Worm (Caenorhabditis elegans) whole organism, L3 larva: Measurements from ENCODE around the gene Y66A7A.7.

Source experiments
- R02D3.7 ChIP-seq: fragments of 150-350 bp; optimal IDR thresholded peaks from 2 replicates; lab custom pipeline; 2014; ENCODE audit warnings: missing biosample characterization, missing genetic modification characterization
- ZK546.5 ChIP-seq: sonication (generic microtip); optimal IDR thresholded peaks from 2 replicates; lab custom pipeline; 2017; ENCODE audit warnings: missing biosample characterization, missing genetic modification characterization
- aly-2 ChIP-seq: fragments of 150-350 bp; optimal IDR thresholded peaks from 2 replicates; lab custom pipeline; 2014; ENCODE audit warnings: missing biosample characterization, missing genetic modification characterization
- ama-1 ChIP-seq: fragments of 150-350 bp; optimal IDR thresholded peaks from 2 replicates; lab custom pipeline; 2018
- ceh-16 ChIP-seq: sonication (generic microtip); optimal IDR thresholded peaks from 2 replicates; lab custom pipeline; 2017; ENCODE audit warnings: missing biosample characterization, missing genetic modification characterization
- ceh-28 ChIP-seq: fragments of 150-350 bp; optimal IDR thresholded peaks from 2 replicates; lab custom pipeline; 2014; ENCODE audit warnings: missing biosample characterization, missing genetic modification reagents, missing genetic modification characterization
- ceh-82 ChIP-seq: fragments of 150-350 bp; optimal IDR thresholded peaks from 2 replicates; lab custom pipeline; 2014; ENCODE audit warnings: missing biosample characterization, missing genetic modification characterization
- ceh-9 ChIP-seq: sonication (generic microtip); optimal IDR thresholded peaks from 2 replicates; lab custom pipeline; 2018; ENCODE audit warnings: missing biosample characterization, missing genetic modification characterization
- egl-27 ChIP-seq: sonication (generic microtip); optimal IDR thresholded peaks from 4 replicates; lab custom pipeline; 2017; ENCODE audit warnings: missing biosample characterization, missing genetic modification reagents, missing genetic modification characterization
- egl-5 ChIP-seq: fragments of 150-350 bp; optimal IDR thresholded peaks from 2 replicates; lab custom pipeline; 2017; ENCODE audit warnings: missing biosample characterization, missing genetic modification reagents, missing genetic modification characterization, inconsistent platforms
- elt-3 ChIP-seq, 3 experiments: fragments of 150-350 bp in 1 of 3; sonication (generic microtip) in 2 of 3; optimal IDR thresholded peaks; 2 replicates in 2 of 3; 4 replicates in 1 of 3; lab custom pipeline; 2014 to 2017; ENCODE audit warnings: missing biosample characterization in 3 of 3, missing genetic modification characterization in 3 of 3
- fkh-10 ChIP-seq: sonication (generic microtip); optimal IDR thresholded peaks from 2 replicates; lab custom pipeline; 2017; ENCODE audit warnings: missing biosample characterization, missing genetic modification reagents, missing genetic modification characterization
- fkh-2 ChIP-seq: fragments of 150-350 bp; optimal IDR thresholded peaks from 2 replicates; lab custom pipeline; 2014; ENCODE audit warnings: missing biosample characterization, missing genetic modification reagents, missing genetic modification characterization
- hmg-11 ChIP-seq: sonication (generic microtip); optimal IDR thresholded peaks from 2 replicates; lab custom pipeline; 2016; ENCODE audit warnings: missing genetic modification characterization, missing compliant biosample characterization
- jun-1 ChIP-seq: fragments of 150-350 bp; optimal IDR thresholded peaks from 2 replicates; lab custom pipeline; 2014; ENCODE audit warnings: missing biosample characterization, missing genetic modification reagents, missing genetic modification characterization
- lin-39 ChIP-seq: fragments of 150-350 bp; optimal IDR thresholded peaks from 2 replicates; lab custom pipeline; 2018; ENCODE audit warnings: missing biosample characterization, missing genetic modification reagents, missing genetic modification characterization
- lsy-12 ChIP-seq: sonication (generic microtip); optimal IDR thresholded peaks from 2 replicates; lab custom pipeline; 2016; ENCODE audit warnings: mild to moderate bottlenecking, missing genetic modification characterization, missing compliant biosample characterization
- mdl-1 ChIP-seq: fragments of 150-350 bp; optimal IDR thresholded peaks from 2 replicates; lab custom pipeline; 2014; ENCODE audit warnings: missing biosample characterization, missing genetic modification characterization
- mml-1 ChIP-seq: fragments of 150-350 bp; sonication (generic microtip); optimal IDR thresholded peaks from 3 replicates; lab custom pipeline; 2014; ENCODE audit warnings: missing biosample characterization, missing genetic modification characterization
- nfya-1 ChIP-seq: sonication (generic microtip); optimal IDR thresholded peaks from 2 replicates; lab custom pipeline; 2017; ENCODE audit warnings: missing genetic modification characterization, mild to moderate bottlenecking, missing compliant biosample characterization, antibody characterized with exemption, moderate library complexity; ENCODE audit not compliant: insufficient read depth
- nhr-11 ChIP-seq: fragments of 150-350 bp; optimal IDR thresholded peaks from 2 replicates; lab custom pipeline; 2014; ENCODE audit warnings: missing biosample characterization, missing genetic modification characterization
- nhr-12 ChIP-seq: fragments of 150-350 bp; optimal IDR thresholded peaks from 2 replicates; lab custom pipeline; 2014; ENCODE audit warnings: missing biosample characterization, missing genetic modification characterization
- nhr-237 ChIP-seq: fragments of 150-350 bp; optimal IDR thresholded peaks from 2 replicates; lab custom pipeline; 2014; ENCODE audit warnings: missing biosample characterization, missing genetic modification characterization
- nhr-25 ChIP-seq: sonication (generic microtip); optimal IDR thresholded peaks from 2 replicates; lab custom pipeline; 2017; ENCODE audit warnings: missing biosample characterization, missing genetic modification characterization
- nhr-28 ChIP-seq: fragments of 150-350 bp; optimal IDR thresholded peaks from 2 replicates; lab custom pipeline; 2014; ENCODE audit warnings: missing biosample characterization, missing genetic modification characterization
- nhr-43 ChIP-seq: sonication (generic microtip); optimal IDR thresholded peaks from 2 replicates; lab custom pipeline; 2016; ENCODE audit warnings: mild to moderate bottlenecking, missing genetic modification characterization, missing compliant biosample characterization; ENCODE audit not compliant: poor library complexity, severe bottlenecking
- nhr-67 ChIP-seq: fragments of 150-350 bp; optimal IDR thresholded peaks from 2 replicates; lab custom pipeline; 2014; ENCODE audit warnings: missing biosample characterization, missing genetic modification characterization
- nhr-77 ChIP-seq: fragments of 150-350 bp; optimal IDR thresholded peaks from 2 replicates; lab custom pipeline; 2014; ENCODE audit warnings: missing biosample characterization, missing genetic modification characterization
- pha-4 ChIP-seq: fragments of 150-350 bp; optimal IDR thresholded peaks from 2 replicates; lab custom pipeline; 2014; ENCODE audit warnings: missing biosample characterization, missing genetic modification reagents, missing genetic modification characterization
- pqm-1 ChIP-seq: fragments of 150-350 bp; optimal IDR thresholded peaks from 2 replicates; lab custom pipeline; 2017; ENCODE audit warnings: missing biosample characterization, missing genetic modification characterization, inconsistent platforms
- sea-2 ChIP-seq: fragments of 150-350 bp; sonication (generic microtip); optimal IDR thresholded peaks from 4 replicates; lab custom pipeline; 2014; ENCODE audit warnings: missing biosample characterization, missing genetic modification reagents, missing genetic modification characterization
- skn-1 ChIP-seq: fragments of 150-350 bp; optimal IDR thresholded peaks from 2 replicates; lab custom pipeline; 2014; ENCODE audit warnings: missing biosample characterization, missing genetic modification characterization
- snpc-4 ChIP-seq: fragments of 150-350 bp; optimal IDR thresholded peaks from 2 replicates; lab custom pipeline; 2014; ENCODE audit warnings: missing biosample characterization, missing genetic modification characterization
- unc-39 ChIP-seq: sonication (generic microtip); optimal IDR thresholded peaks from 4 replicates; lab custom pipeline; 2017; ENCODE audit warnings: missing biosample characterization, missing genetic modification characterization
- unc-62 ChIP-seq: fragments of 150-350 bp; sonication (generic microtip); optimal IDR thresholded peaks from 4 replicates; lab custom pipeline; 2014; ENCODE audit warnings: missing biosample characterization, missing genetic modification reagents, missing genetic modification characterization
- zag-1 ChIP-seq: fragments of 150-350 bp; optimal IDR thresholded peaks from 2 replicates; lab custom pipeline; 2014; ENCODE audit warnings: missing biosample characterization, missing genetic modification characterization
- ztf-11 ChIP-seq: fragments of 150-350 bp; optimal IDR thresholded peaks from 2 replicates; lab custom pipeline; 2014; ENCODE audit warnings: missing biosample characterization, missing genetic modification characterization
- ztf-4 ChIP-seq: fragments of 150-350 bp; optimal IDR thresholded peaks from 2 replicates; lab custom pipeline; 2014; ENCODE audit warnings: missing biosample characterization, missing genetic modification characterization

Gene Y66A7A.7

ce11 chrIII:11629354-11629753, at the start of gene Y66A7A.7:
Gene Y66A7A.7 (minus strand): TSS chrIII:11629454.
- TF ChIP-seq ceh-28, result no peak

ce11 chrIII:11669008-11669407, 39.8 kb upstream of the Y66A7A.7 start:
- TF ChIP-seq ztf-4 (tag; lab: Kevin White, UChicago) (no peak), ceh-82 (tag; lab: Kevin White, UChicago) (no peak)

- no peak for TF ChIP-seq ceh-82 (tag; lab: Kevin White, UChicago)
- TF ChIP-seq nhr-12 (tag; lab: Kevin White, UChicago), result no peak
- TF ChIP-seq ceh-16 (tag; lab: Kevin White, UChicago), result no peak
- no peak for TF ChIP-seq snpc-4 (tag; lab: Kevin White, UChicago)
- TF ChIP-seq mml-1, result no peak
- no peak for TF ChIP-seq mdl-1 (tag; lab: Kevin White, UChicago)
- TF ChIP-seq skn-1, result no peak
Observed at ce11 chrIII:11666819-11667218, 37.6 kb upstream of the Y66A7A.7 start.

DNA sequence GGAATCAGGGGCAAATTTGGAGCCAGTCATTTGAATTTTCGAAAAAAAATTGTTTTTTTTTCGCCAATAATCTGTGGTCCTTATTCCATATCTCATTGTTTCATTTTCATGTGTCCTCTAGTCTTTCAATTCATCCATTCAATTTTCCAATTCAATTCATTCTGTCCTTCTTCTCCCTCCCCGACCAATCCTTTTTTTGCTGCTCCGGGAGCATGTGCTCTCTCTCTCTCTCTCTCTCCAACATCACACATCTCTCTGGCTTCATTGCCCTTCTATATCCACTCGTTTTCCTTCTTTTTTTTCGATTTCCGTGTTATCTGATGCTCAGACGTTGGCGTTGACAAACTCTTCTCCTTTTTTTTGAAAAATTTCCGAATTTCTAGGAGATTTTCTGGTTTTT, 34.1 kb upstream of the Y66A7A.7 start:
- TF ChIP-seq nfya-1 (tag; lab: Kevin White, UChicago) (peak; percentile 48), ceh-28 (no peak)

ce11 chrIII:11660736-11661135, 31.5 kb upstream of the Y66A7A.7 start:
- TF ChIP-seq R02D3.7 (no peak), ZK546.5 (tag; lab: Kevin White, UChicago) (no peak), nhr-12 (tag; lab: Kevin White, UChicago) (no peak), lin-39 (tag; lab: Kevin White, UChicago) (no peak), pha-4 (tag; lab: Kevin White, UChicago) (peak; percentile 26), nfya-1 (tag; lab: Kevin White, UChicago) (peak; percentile 40), lsy-12 (tag; lab: Kevin White, UChicago) (no peak)
- TF ChIP-seq, all 47 proteins: peak for 2

DNA sequence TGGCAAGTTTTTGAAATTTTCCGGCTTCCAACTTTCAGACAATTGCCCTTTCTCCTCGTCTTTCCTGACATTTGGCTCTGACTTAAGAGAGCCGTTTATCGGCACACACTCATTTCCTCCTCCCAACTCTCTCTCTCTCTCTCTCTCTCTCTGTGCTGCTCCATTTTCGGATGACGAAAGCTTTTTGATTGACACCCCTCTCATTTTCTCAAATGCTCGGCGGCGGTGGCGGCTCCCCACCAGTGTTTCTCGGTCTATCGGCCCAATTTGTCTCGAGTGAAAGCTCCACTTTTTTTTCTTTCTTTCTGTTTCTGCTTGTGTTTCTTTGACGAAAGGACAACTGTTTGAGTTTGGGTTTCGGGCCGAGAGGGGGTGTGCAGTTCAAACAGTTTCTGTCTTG, 30.6 kb upstream of the Y66A7A.7 start:
- no peak for TF ChIP-seq ztf-11 (tag; lab: Kevin White, UChicago)
- no peak for TF ChIP-seq ceh-9 (tag; lab: Kevin White, UChicago)
- TF ChIP-seq lin-39 (tag; lab: Kevin White, UChicago), result peak; percentile 48

- TF ChIP-seq zag-1 (tag; lab: Kevin White, UChicago), result no peak
- TF ChIP-seq jun-1 (tag; lab: Kevin White, UChicago), result peak; percentile 2
- TF ChIP-seq ZK546.5 (tag; lab: Kevin White, UChicago), result no peak
- TF ChIP-seq nhr-11 (tag; lab: Kevin White, UChicago), result no peak
- TF ChIP-seq nhr-237 (tag; lab: Kevin White, UChicago), result no peak
- TF ChIP-seq skn-1, result peak; percentile 64
- TF ChIP-seq unc-39 (tag; lab: Kevin White, UChicago), result no peak
- TF ChIP-seq mml-1, result no peak
- peak; percentile 44 for TF ChIP-seq ceh-82 (tag; lab: Kevin White, UChicago)
- peak; percentile 42 for TF ChIP-seq fkh-10 (GFP tag; lab: Kevin White, UChicago)
- peak; percentile 39 for TF ChIP-seq lin-39 (tag; lab: Kevin White, UChicago)
- peak; percentile 11 for TF ChIP-seq ama-1 (lab: Kevin White, UChicago)
- peak; percentile 73 for TF ChIP-seq hmg-11
- no peak for TF ChIP-seq nhr-67 (tag; lab: Kevin White, UChicago)
- no peak for TF ChIP-seq ceh-16 (tag; lab: Kevin White, UChicago)
- TF ChIP-seq nhr-28 (tag; lab: Kevin White, UChicago), result no peak
- no peak for TF ChIP-seq snpc-4 (tag; lab: Kevin White, UChicago)
- TF ChIP-seq egl-5 (tag; lab: Kevin White, UChicago), result peak; percentile 81
- TF ChIP-seq elt-3 (tag; optimal IDR thresholded peaks at IDR 0.05; lab: Kevin White, UChicago), result no peak
- TF ChIP-seq egl-27 (tag; lab: Kevin White, UChicago), result no peak
- TF ChIP-seq fkh-2, result no peak
- no peak for TF ChIP-seq aly-2
- peak; percentile 18 for TF ChIP-seq R02D3.7
- peak; percentile 44 for TF ChIP-seq sea-2
- no peak for TF ChIP-seq unc-62 (GFP tag; lab: Kevin White, UChicago)
- TF ChIP-seq nhr-43 (tag; lab: Kevin White, UChicago), result peak; percentile 66
- no peak for TF ChIP-seq pqm-1
- TF ChIP-seq nhr-25 (tag; lab: Kevin White, UChicago), result peak; percentile 60
- peak; percentile 30 for TF ChIP-seq ceh-28
- TF ChIP-seq mdl-1 (tag; lab: Kevin White, UChicago), result peak; percentile 68
- TF ChIP-seq nfya-1 (tag; lab: Kevin White, UChicago), result peak; percentile 85
- TF ChIP-seq nhr-12 (tag; lab: Kevin White, UChicago), result no peak
- no peak for TF ChIP-seq nhr-77 (tag; lab: Kevin White, UChicago)
- peak; percentile 44 for TF ChIP-seq lsy-12 (tag; lab: Kevin White, UChicago)
Observed at ce11 chrIII:11657185-11657817, 28.0 kb upstream of the Y66A7A.7 start, which contains the start of gene crh-1. Gene crh-1 (plus strand): TSS chrIII:11657767.
